Fruit fly (Drosophila melanogaster) whole organism, embryonic: Measurements from ENCODE around the gene Pcmt.

Experiments
- Atf3 ChIP-seq: fragments of 200-800 bp; sonication (Bioruptor generic); optimal IDR thresholded peaks from 3 replicates; lab custom pipeline; 2016; ENCODE audit warnings: missing biosample characterization, missing genetic modification characterization
- BEAF-32 ChIP-seq: fragments of 200-800 bp; sonication (Bioruptor generic); optimal IDR thresholded peaks from 3 replicates; lab custom pipeline; 2017; ENCODE audit warnings: missing biosample characterization, missing genetic modification characterization, mild to moderate bottlenecking, moderate library complexity, missing genetic modification reagents
- Bgb ChIP-seq: fragments of 200-800 bp; sonication (Bioruptor generic); IDR thresholded peaks from 2 replicates; pipeline ENCODE4 v1.3.6; 2022; ENCODE audit warnings: missing biosample characterization, missing genetic modification characterization; ENCODE audit not compliant: partially characterized antibody
- CG13287 ChIP-seq: fragments of 200-800 bp; sonication (Bioruptor generic); IDR thresholded peaks from 2 replicates; pipeline ENCODE4 v1.3.6; 2022; ENCODE audit warnings: missing biosample characterization, missing genetic modification characterization; ENCODE audit not compliant: partially characterized antibody
- CG14014 ChIP-seq: fragments of 200-800 bp; sonication (Bioruptor generic); IDR thresholded peaks from 2 replicates; pipeline ENCODE4 v1.3.6; 2022; ENCODE audit warnings: missing biosample characterization, missing genetic modification characterization
- CG14050 ChIP-seq: fragments of 200-800 bp; sonication (Bioruptor generic); IDR thresholded peaks from 3 replicates; pipeline ENCODE4 v1.3.6; 2022; ENCODE audit warnings: missing biosample characterization, missing genetic modification characterization
- CG14710 ChIP-seq: fragments of 200-800 bp; sonication (Bioruptor generic); optimal IDR thresholded peaks from 3 replicates; lab custom pipeline; 2019; ENCODE audit warnings: missing biosample characterization, mild to moderate bottlenecking, missing genetic modification characterization, moderate library complexity
- CG1603 ChIP-seq: fragments of 200-800 bp; sonication (Bioruptor generic); optimal IDR thresholded peaks from 2 replicates; lab custom pipeline; 2019; ENCODE audit warnings: missing biosample characterization, mild to moderate bottlenecking, missing genetic modification characterization, moderate library complexity
- CG16813 ChIP-seq: fragments of 200-800 bp; sonication (Bioruptor generic); IDR thresholded peaks from 3 replicates; pipeline ENCODE4 v1.3.6; 2022; ENCODE audit warnings: missing biosample characterization, missing genetic modification characterization; ENCODE audit not compliant: partially characterized antibody
- CG17829 ChIP-seq: fragments of 200-800 bp; optimal IDR thresholded peaks from 2 replicates; lab custom pipeline; 2019; ENCODE audit warnings: missing biosample characterization, mild to moderate bottlenecking, missing genetic modification characterization, moderate library complexity
- CG18476 ChIP-seq: fragments of 200-800 bp; sonication (Bioruptor generic); optimal IDR thresholded peaks from 2 replicates; lab custom pipeline; 2016; ENCODE audit warnings: missing biosample characterization, mild to moderate bottlenecking, missing genetic modification characterization
- CG2199 ChIP-seq: fragments of 200-800 bp; sonication (Bioruptor generic); IDR thresholded peaks from 3 replicates; pipeline ENCODE4 v1.3.6; 2022; ENCODE audit warnings: missing biosample characterization, missing genetic modification characterization
- CG30020 ChIP-seq: fragments of 200-800 bp; optimal IDR thresholded peaks from 2 replicates; lab custom pipeline; 2019; ENCODE audit warnings: missing biosample characterization, mild to moderate bottlenecking, missing genetic modification characterization, moderate library complexity
- CG34224 ChIP-seq: fragments of 200-800 bp; sonication (Bioruptor generic); IDR thresholded peaks from 3 replicates; pipeline ENCODE4 v1.3.6; 2022; ENCODE audit warnings: missing biosample characterization, missing genetic modification characterization; ENCODE audit not compliant: partially characterized antibody
- CG4424 ChIP-seq: fragments of 200-800 bp; sonication (Bioruptor generic); optimal IDR thresholded peaks from 3 replicates; lab custom pipeline; 2016; ENCODE audit warnings: missing biosample characterization, missing genetic modification characterization
- CG6791 ChIP-seq: fragments of 200-800 bp; sonication (Bioruptor generic); IDR thresholded peaks from 3 replicates; pipeline ENCODE4 v1.3.6; 2022; ENCODE audit warnings: missing biosample characterization, missing genetic modification characterization; ENCODE audit not compliant: partially characterized antibody
- CG8089 ChIP-seq: fragments of 200-800 bp; sonication (Bioruptor generic); optimal IDR thresholded peaks from 3 replicates; lab custom pipeline; 2016; ENCODE audit warnings: missing biosample characterization, missing genetic modification characterization
- D19A ChIP-seq: fragments of 200-800 bp; optimal IDR thresholded peaks from 3 replicates; lab custom pipeline; 2019; ENCODE audit warnings: missing biosample characterization, mild to moderate bottlenecking, missing genetic modification characterization, moderate library complexity
- Dll ChIP-seq: fragments of 200-800 bp; sonication (Bioruptor generic); IDR thresholded peaks from 4 replicates; pipeline ENCODE4 v1.3.6; 2022; ENCODE audit warnings: missing biosample characterization, missing genetic modification characterization; ENCODE audit not compliant: partially characterized antibody
- Doc3 ChIP-seq: fragments of 200-800 bp; sonication (Bioruptor generic); IDR thresholded peaks from 3 replicates; pipeline ENCODE4 v1.3.6; 2022; ENCODE audit warnings: missing biosample characterization, missing genetic modification characterization; ENCODE audit not compliant: partially characterized antibody
- Dp ChIP-seq: fragments of 200-800 bp; sonication (Bioruptor generic); optimal IDR thresholded peaks from 2 replicates; lab custom pipeline; 2018; ENCODE audit warnings: missing biosample characterization, mild to moderate bottlenecking, missing genetic modification characterization, moderate library complexity
- Dref ChIP-seq: fragments of 200-800 bp; sonication (Bioruptor generic); IDR thresholded peaks from 2 replicates; pipeline ENCODE4 v1.3.6; 2022; ENCODE audit warnings: missing biosample characterization, missing genetic modification characterization
- E2f2 ChIP-seq: fragments of 200-800 bp; sonication (Bioruptor generic); IDR thresholded peaks from 2 replicates; pipeline ENCODE4 v1.3.6; 2022; ENCODE audit warnings: missing biosample characterization, missing genetic modification characterization
- MBD-R2 ChIP-seq: fragments of 200-800 bp; sonication (Bioruptor generic); IDR thresholded peaks from 2 replicates; pipeline ENCODE4 v1.3.6; 2022; ENCODE audit warnings: missing biosample characterization, missing genetic modification characterization
- MESR4 ChIP-seq: fragments of 200-800 bp; sonication (Bioruptor generic); optimal IDR thresholded peaks from 2 replicates; lab custom pipeline; 2018; ENCODE audit warnings: missing biosample characterization, mild to moderate bottlenecking, missing genetic modification characterization, moderate library complexity
- Mrtf ChIP-seq: fragments of 200-800 bp; sonication (Bioruptor generic); IDR thresholded peaks from 3 replicates; pipeline ENCODE4 v1.3.6; 2022; ENCODE audit warnings: missing biosample characterization, missing genetic modification characterization
- Pdp1 ChIP-seq, 2 experiments: fragments of 200-800 bp; sonication (Bioruptor generic); optimal IDR thresholded peaks; 3 replicates each; lab custom pipeline; 2016; ENCODE audit warnings: missing biosample characterization in 2 of 2, missing genetic modification characterization in 2 of 2, mild to moderate bottlenecking in 1 of 2, moderate library complexity in 1 of 2
- Scr ChIP-seq: fragments of 200-800 bp; sonication (Bioruptor generic); IDR thresholded peaks from 2 replicates; pipeline ENCODE4 v1.3.6; 2022; ENCODE audit warnings: missing biosample characterization, missing genetic modification characterization; ENCODE audit not compliant: partially characterized antibody
- Spps ChIP-seq: fragments of 200-800 bp; sonication (Bioruptor generic); optimal IDR thresholded peaks from 2 replicates; lab custom pipeline; 2018; ENCODE audit warnings: missing biosample characterization, mild to moderate bottlenecking, missing genetic modification characterization
- Sry-δ ChIP-seq: fragments of 200-800 bp; sonication (Bioruptor generic); optimal IDR thresholded peaks from 2 replicates; lab custom pipeline; 2016; ENCODE audit warnings: missing biosample characterization, missing genetic modification characterization
- amos ChIP-seq: fragments of 200-800 bp; sonication (Bioruptor generic); IDR thresholded peaks from 2 replicates; pipeline ENCODE4 v1.3.6; 2022; ENCODE audit warnings: missing biosample characterization, missing genetic modification characterization; ENCODE audit not compliant: partially characterized antibody
- ap ChIP-seq: fragments of 200-800 bp; sonication (Bioruptor generic); IDR thresholded peaks from 2 replicates; pipeline ENCODE4 v1.3.6; 2022; ENCODE audit warnings: missing biosample characterization, missing genetic modification characterization
- cg ChIP-seq: fragments of 200-800 bp; sonication (Bioruptor generic); optimal IDR thresholded peaks from 3 replicates; lab custom pipeline; 2019; ENCODE audit warnings: missing biosample characterization, mild to moderate bottlenecking, missing genetic modification characterization, moderate library complexity
- dysf ChIP-seq: fragments of 200-800 bp; sonication (Bioruptor generic); IDR thresholded peaks from 3 replicates; pipeline ENCODE4 v1.3.6; 2022; ENCODE audit warnings: missing biosample characterization, missing genetic modification characterization
- gcm ChIP-seq: fragments of 200-800 bp; sonication (Bioruptor generic); optimal IDR thresholded peaks from 2 replicates; lab custom pipeline; 2019; ENCODE audit warnings: missing biosample characterization, mild to moderate bottlenecking, missing genetic modification characterization, moderate library complexity
- lbe ChIP-seq: fragments of 200-800 bp; sonication (Bioruptor generic); optimal IDR thresholded peaks from 2 replicates; lab custom pipeline; 2016; ENCODE audit warnings: missing biosample characterization, mild to moderate bottlenecking, missing genetic modification characterization
- pzg ChIP-seq: fragments of 200-800 bp; sonication (Bioruptor generic); optimal IDR thresholded peaks from 3 replicates; lab custom pipeline; 2018; ENCODE audit warnings: missing biosample characterization, mild to moderate bottlenecking, missing genetic modification characterization, moderate library complexity
- row ChIP-seq: fragments of 200-800 bp; sonication (Bioruptor generic); IDR thresholded peaks from 3 replicates; pipeline ENCODE4 v1.3.6; 2022; ENCODE audit warnings: missing biosample characterization, missing genetic modification characterization
- schlank ChIP-seq: fragments of 200-800 bp; sonication (Bioruptor generic); optimal IDR thresholded peaks from 2 replicates; lab custom pipeline; 2018; ENCODE audit warnings: missing biosample characterization, mild to moderate bottlenecking, missing genetic modification characterization
- slbo ChIP-seq: fragments of 200-800 bp; sonication (Bioruptor generic); IDR thresholded peaks from 2 replicates; pipeline ENCODE4 v1.3.6; 2022; ENCODE audit warnings: missing biosample characterization, missing genetic modification characterization
- sna ChIP-seq: fragments of 200-800 bp; sonication (Bioruptor generic); IDR thresholded peaks from 2 replicates; pipeline ENCODE4 v1.3.6; 2022; ENCODE audit warnings: missing biosample characterization, missing genetic modification characterization; ENCODE audit not compliant: partially characterized antibody
- stwl ChIP-seq: fragments of 200-800 bp; sonication (Bioruptor generic); optimal IDR thresholded peaks from 3 replicates; lab custom pipeline; 2018; ENCODE audit warnings: missing biosample characterization, mild to moderate bottlenecking, missing genetic modification characterization, moderate library complexity
- trem ChIP-seq: fragments of 200-800 bp; optimal IDR thresholded peaks from 3 replicates; lab custom pipeline; 2019; ENCODE audit warnings: missing biosample characterization, mild to moderate bottlenecking, missing genetic modification characterization, moderate library complexity
- trh ChIP-seq: fragments of 200-800 bp; sonication (Bioruptor generic); optimal IDR thresholded peaks from 2 replicates; lab custom pipeline; 2016; ENCODE audit warnings: missing biosample characterization, missing genetic modification characterization
- twi ChIP-seq: fragments of 200-800 bp; optimal IDR thresholded peaks from 2 replicates; lab custom pipeline; 2019; ENCODE audit warnings: missing biosample characterization, mild to moderate bottlenecking, missing genetic modification characterization, moderate library complexity
- unc-4 ChIP-seq: fragments of 200-800 bp; sonication (Bioruptor generic); IDR thresholded peaks from 2 replicates; pipeline ENCODE4 v1.3.6; 2022; ENCODE audit warnings: missing biosample characterization, missing genetic modification characterization; ENCODE audit not compliant: partially characterized antibody
- vfl ChIP-seq: fragments of 200-800 bp; sonication (Bioruptor generic); optimal IDR thresholded peaks from 2 replicates; lab custom pipeline; 2016; ENCODE audit warnings: missing biosample characterization, missing genetic modification characterization
- vnd ChIP-seq: fragments of 200-800 bp; sonication (Bioruptor generic); IDR thresholded peaks from 3 replicates; pipeline ENCODE4 v1.3.6; 2022; ENCODE audit warnings: missing biosample characterization, missing genetic modification characterization; ENCODE audit not compliant: partially characterized antibody
- zen2 ChIP-seq: fragments of 200-800 bp; sonication (Bioruptor generic); IDR thresholded peaks from 3 replicates; pipeline ENCODE4 v1.3.6; 2022; ENCODE audit warnings: missing biosample characterization, missing genetic modification characterization; ENCODE audit not compliant: partially characterized antibody

Gene Pcmt

DNA sequence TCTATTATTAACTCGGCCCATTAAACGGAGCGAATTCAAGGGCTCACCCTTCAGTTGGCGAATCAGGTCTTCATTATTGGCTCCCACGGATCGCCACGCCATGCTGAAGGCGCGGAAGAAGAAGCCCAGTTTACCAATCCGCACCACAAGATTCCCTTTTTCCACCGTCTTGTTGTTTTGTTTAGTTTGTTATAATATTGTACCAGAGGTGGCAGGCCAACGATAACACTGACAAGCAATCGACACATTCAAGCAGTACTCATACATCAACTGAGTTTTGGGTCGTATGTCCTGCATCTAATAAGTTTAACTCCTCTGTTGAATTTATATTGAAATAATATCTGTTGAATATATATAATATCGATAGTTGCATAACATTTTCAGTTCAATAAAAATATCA is at the start of gene Pcmt:
TSS of gene Pcmt (minus strand) at position 235 of the 400 bp plus-strand sequence.
- TF ChIP-seq dysf (GFP tag; lab: Robert Waterston, UW) (no peak), MESR4 (GFP tag; lab: Kevin White, UChicago) (peak; percentile 52), row (GFP tag; lab: Robert Waterston, UW) (peak; percentile 25; the same call in 2 of the 3 replicates), CG17829 (no peak), sna (peak; percentile 32; the same call in 1 of the 2 replicates), MBD-R2 (peak; percentile 82), BEAF-32 (GFP tag; lab: Kevin White, UChicago) (peak; percentile 37), pzg (GFP tag; lab: Kevin White, UChicago) (peak; percentile 31), Doc3 (GFP tag; lab: Robert Waterston, UW) (0 out of 3 replicates have a peak, but pooled peaks have one; percentile 50), trem (peak; percentile 30), Dll (GFP tag; lab: Robert Waterston, UW) (0 out of 4 replicates have a peak, but pooled peaks have one; percentile 51), CG6791 (0 out of 3 replicates have a peak, but pooled peaks have one; percentile 41), schlank (no peak), CG14014 (GFP tag; lab: Robert Waterston, UW) (no peak), CG16813 (GFP tag; lab: Robert Waterston, UW) (peak; percentile 48; the same call in 1 of the 3 replicates), Dp (GFP tag; lab: Kevin White, UChicago) (peak; percentile 20), CG13287 (GFP tag; lab: Robert Waterston, UW) (peak; percentile 25; the same call in 1 of the 2 replicates), Atf3 (no peak), Spps (tag; lab: Kevin White, UChicago) (no peak), Scr (GFP tag; lab: Robert Waterston, UW) (peak; percentile 55; the same call in 1 of the 2 replicates), amos (GFP tag; lab: Robert Waterston, UW) (peak; percentile 37), CG30020 (peak; percentile 22), stwl (peak; percentile 63), Mrtf (GFP tag; lab: Robert Waterston, UW) (no peak), D19A (tag; lab: Kevin White, UChicago) (peak; percentile 6), cg (GFP tag; lab: Kevin White, UChicago) (peak; percentile 55), vnd (GFP tag; lab: Robert Waterston, UW) (0 out of 3 replicates have a peak, but pooled peaks have one; percentile 29), unc-4 (GFP tag; lab: Robert Waterston, UW) (0 out of 2 replicates have a peak, but pooled peaks have one; percentile 32), Dref (GFP tag; lab: Robert Waterston, UW) (peak; percentile 69), CG1603 (tag; lab: Kevin White, UChicago) (peak; percentile 50), CG34224 (GFP tag; lab: Robert Waterston, UW) (peak; percentile 24; the same call in 2 of the 3 replicates), CG2199 (GFP tag; lab: Robert Waterston, UW) (0 out of 3 replicates have a peak, but pooled peaks have one; percentile 22), Sry-δ (GFP tag; lab: Kevin White, UChicago) (peak; percentile 70), E2f2 (GFP tag; lab: Robert Waterston, UW) (peak; percentile 29), CG18476 (GFP tag; lab: Kevin White, UChicago) (no peak)

- TF ChIP-seq Bgb (GFP tag; lab: Robert Waterston, UW) (no peak), trh (GFP tag; lab: Kevin White, UChicago) (peak; percentile 35), CG14050 (GFP tag; lab: Robert Waterston, UW) (no peak), zen2 (GFP tag; lab: Robert Waterston, UW) (no peak), gcm (GFP tag; lab: Kevin White, UChicago) (no peak), CG8089 (no peak), CG14710 (peak; percentile 86), twi (tag; lab: Kevin White, UChicago) (peak; percentile 27), lbe (GFP tag; lab: Kevin White, UChicago) (peak; percentile 47), BEAF-32 (GFP tag; lab: Kevin White, UChicago) (peak; percentile 59), Pdp1 (GFP tag; optimal IDR thresholded peaks at IDR 0.05; lab: Kevin White, UChicago) (peak; percentile 13 to 51), slbo (GFP tag; lab: Robert Waterston, UW) (no peak), CG4424 (peak; percentile 71), ap (no peak), vfl (GFP tag; lab: Kevin White, UChicago) (peak; percentile 8)
Measured at dm6 chr3R:5601044-5601523, 47.0 kb upstream of the Pcmt start, which contains the start of the genes kra and SecS. kra (minus strand) TSS chr3R:5601136. SecS (plus strand) TSS chr3R:5601433.
